Fruit fly (Drosophila melanogaster) whole organism, embryonic: ENCODE measurements around the gene CG14332.

Experiments
- Ada2b ChIP-seq: fragments of 200-800 bp; sonication (Bioruptor generic); IDR thresholded peaks from 2 replicates; pipeline ENCODE4 v1.3.6; 2022; ENCODE audit warnings: missing biosample characterization, missing genetic modification characterization
- Adf1 ChIP-seq: fragments of 200-800 bp; sonication (Bioruptor generic); IDR thresholded peaks from 2 replicates; pipeline ENCODE4 v1.3.6; 2022; ENCODE audit warnings: missing biosample characterization, missing genetic modification characterization
- CG10147 ChIP-seq: fragments of 200-800 bp; sonication (Bioruptor generic); optimal IDR thresholded peaks from 2 replicates; lab custom pipeline; 2019; ENCODE audit warnings: missing biosample characterization, mild to moderate bottlenecking, missing genetic modification characterization, moderate library complexity
- CG1024 ChIP-seq: fragments of 200-800 bp; sonication (Bioruptor generic); IDR thresholded peaks from 2 replicates; pipeline ENCODE4 v1.3.6; 2022; ENCODE audit warnings: missing biosample characterization, missing genetic modification characterization
- CG10274 ChIP-seq: fragments of 200-800 bp; sonication (Bioruptor generic); optimal IDR thresholded peaks from 3 replicates; lab custom pipeline; 2017; ENCODE audit warnings: missing biosample characterization, mild to moderate bottlenecking, missing genetic modification characterization
- CG10462 ChIP-seq: fragments of 200-800 bp; sonication (Bioruptor generic); optimal IDR thresholded peaks from 2 replicates; lab custom pipeline; 2016; ENCODE audit warnings: missing biosample characterization, missing genetic modification characterization
- CG10979 ChIP-seq: fragments of 200-800 bp; sonication (Bioruptor generic); optimal IDR thresholded peaks from 2 replicates; lab custom pipeline; 2018; ENCODE audit warnings: missing biosample characterization, mild to moderate bottlenecking, missing genetic modification characterization, moderate library complexity
- CG11398 ChIP-seq: fragments of 200-800 bp; sonication (Bioruptor generic); optimal IDR thresholded peaks from 2 replicates; lab custom pipeline; 2016; ENCODE audit warnings: missing biosample characterization, missing genetic modification characterization
- CG11560 ChIP-seq: fragments of 200-800 bp; sonication (Bioruptor generic); IDR thresholded peaks from 3 replicates; pipeline ENCODE4 v1.3.6; 2022; ENCODE audit warnings: missing biosample characterization, missing genetic modification characterization
- CG12155 ChIP-seq: fragments of 200-800 bp; sonication (Bioruptor generic); optimal IDR thresholded peaks from 3 replicates; lab custom pipeline; 2016; ENCODE audit warnings: missing biosample characterization, missing genetic modification characterization
- CG13287 ChIP-seq: fragments of 200-800 bp; sonication (Bioruptor generic); IDR thresholded peaks from 2 replicates; pipeline ENCODE4 v1.3.6; 2022; ENCODE audit warnings: missing biosample characterization, missing genetic modification characterization; ENCODE audit not compliant: partially characterized antibody
- CG15269 ChIP-seq: fragments of 200-800 bp; sonication (Bioruptor generic); optimal IDR thresholded peaks from 2 replicates; lab custom pipeline; 2018; ENCODE audit warnings: missing biosample characterization, mild to moderate bottlenecking, missing genetic modification characterization, moderate library complexity
- CG15601 ChIP-seq: fragments of 200-800 bp; sonication (Bioruptor generic); optimal IDR thresholded peaks from 3 replicates; lab custom pipeline; 2019; ENCODE audit warnings: missing biosample characterization, mild to moderate bottlenecking, missing genetic modification characterization, moderate library complexity
- CG18476 ChIP-seq: fragments of 200-800 bp; sonication (Bioruptor generic); optimal IDR thresholded peaks from 2 replicates; lab custom pipeline; 2016; ENCODE audit warnings: missing biosample characterization, mild to moderate bottlenecking, missing genetic modification characterization
- CG18619 ChIP-seq: fragments of 200-800 bp; sonication (Bioruptor generic); optimal IDR thresholded peaks from 3 replicates; lab custom pipeline; 2017; ENCODE audit warnings: missing biosample characterization, mild to moderate bottlenecking, missing genetic modification characterization
- CG2120 ChIP-seq: fragments of 200-800 bp; sonication (Bioruptor generic); optimal IDR thresholded peaks from 3 replicates; lab custom pipeline; 2016; ENCODE audit warnings: missing biosample characterization, missing genetic modification characterization
- CG2875 ChIP-seq: fragments of 200-800 bp; sonication (Bioruptor generic); optimal IDR thresholded peaks from 2 replicates; lab custom pipeline; 2017; ENCODE audit warnings: missing biosample characterization, mild to moderate bottlenecking, missing genetic modification characterization, missing genetic modification reagents
- CG31441 ChIP-seq: fragments of 200-800 bp; sonication (Bioruptor generic); IDR thresholded peaks from 2 replicates; pipeline ENCODE4 v1.3.6; 2022; ENCODE audit warnings: missing biosample characterization, missing genetic modification characterization
- CG33213 ChIP-seq: fragments of 200-800 bp; sonication (Bioruptor generic); optimal IDR thresholded peaks from 3 replicates; lab custom pipeline; 2016; ENCODE audit warnings: missing biosample characterization, missing genetic modification characterization
- CG3407 ChIP-seq: fragments of 200-800 bp; sonication (Bioruptor generic); optimal IDR thresholded peaks from 2 replicates; lab custom pipeline; 2018; ENCODE audit warnings: missing biosample characterization, mild to moderate bottlenecking, missing genetic modification characterization
- CG43689 ChIP-seq: fragments of 200-800 bp; sonication (Bioruptor generic); IDR thresholded peaks from 2 replicates; pipeline ENCODE4 v1.3.6; 2022; ENCODE audit warnings: missing biosample characterization, missing genetic modification characterization
- CG6654 ChIP-seq: fragments of 200-800 bp; sonication (Bioruptor generic); optimal IDR thresholded peaks from 2 replicates; lab custom pipeline; 2017; ENCODE audit warnings: missing biosample characterization, mild to moderate bottlenecking, missing genetic modification characterization
- CG6813 ChIP-seq: fragments of 200-800 bp; sonication (Bioruptor generic); optimal IDR thresholded peaks from 2 replicates; lab custom pipeline; 2017; ENCODE audit warnings: missing biosample characterization, missing genetic modification characterization, mild to moderate bottlenecking, moderate library complexity, missing genetic modification reagents
- CG7556 ChIP-seq: fragments of 200-800 bp; sonication (Bioruptor generic); optimal IDR thresholded peaks from 2 replicates; lab custom pipeline; 2017; ENCODE audit warnings: missing biosample characterization, mild to moderate bottlenecking, missing genetic modification characterization
- CG8359 ChIP-seq: fragments of 200-800 bp; sonication (Bioruptor generic); optimal IDR thresholded peaks from 2 replicates; lab custom pipeline; 2017; ENCODE audit warnings: missing biosample characterization, mild to moderate bottlenecking, missing genetic modification characterization, borderline replicate concordance
- CHES-1-like ChIP-seq: fragments of 200-800 bp; sonication (Bioruptor generic); optimal IDR thresholded peaks from 2 replicates; lab custom pipeline; 2016; ENCODE audit warnings: missing biosample characterization, missing genetic modification characterization
- D ChIP-seq, 2 experiments: fragments of 200-800 bp in 1 of 2; fragments of >200 bp in 1 of 2; sonication (Bioruptor generic) in 1 of 2; optimal IDR thresholded peaks; 2 replicates in 1 of 2; 3 replicates in 1 of 2; lab custom pipeline; 2017; ENCODE audit warnings: mild to moderate bottlenecking in 1 of 2, missing biosample characterization in 1 of 2, missing genetic modification characterization in 1 of 2, missing genetic modification reagents in 1 of 2
- Doc2 ChIP-seq: fragments of 200-800 bp; sonication (Bioruptor generic); IDR thresholded peaks from 2 replicates; pipeline ENCODE4 v1.3.6; 2022; ENCODE audit warnings: missing biosample characterization, missing genetic modification characterization
- Dref ChIP-seq: fragments of 200-800 bp; sonication (Bioruptor generic); IDR thresholded peaks from 2 replicates; pipeline ENCODE4 v1.3.6; 2022; ENCODE audit warnings: missing biosample characterization, missing genetic modification characterization
- Hand ChIP-seq: fragments of 200-800 bp; sonication (Bioruptor generic); optimal IDR thresholded peaks from 2 replicates; lab custom pipeline; 2017; ENCODE audit warnings: mild to moderate bottlenecking, missing biosample characterization, missing genetic modification reagents, missing genetic modification characterization
- Hr78 ChIP-seq, 2 experiments: fragments of 200-800 bp in 1 of 2; fragments of >200 bp in 1 of 2; sonication (Bioruptor generic) in 1 of 2; optimal IDR thresholded peaks; 2 replicates each; lab custom pipeline; 2017 to 2019; ENCODE audit warnings: missing biosample characterization in 2 of 2, missing genetic modification characterization in 2 of 2, mild to moderate bottlenecking in 1 of 2, moderate library complexity in 1 of 2
- Lim3 ChIP-seq: fragments of 200-800 bp; sonication (Bioruptor generic); IDR thresholded peaks from 2 replicates; pipeline ENCODE4 v1.3.6; 2022; ENCODE audit warnings: missing biosample characterization, missing genetic modification characterization
- Oli ChIP-seq: fragments of 200-800 bp; sonication (Bioruptor generic); optimal IDR thresholded peaks from 2 replicates; lab custom pipeline; 2018; ENCODE audit warnings: missing biosample characterization, mild to moderate bottlenecking, missing genetic modification characterization, moderate library complexity
- Pdp1 ChIP-seq, 2 experiments: fragments of 200-800 bp; sonication (Bioruptor generic); optimal IDR thresholded peaks; 3 replicates each; lab custom pipeline; 2016; ENCODE audit warnings: missing biosample characterization in 2 of 2, missing genetic modification characterization in 2 of 2, mild to moderate bottlenecking in 1 of 2, moderate library complexity in 1 of 2
- TFAM ChIP-seq: fragments of 200-800 bp; sonication (Bioruptor generic); optimal IDR thresholded peaks from 2 replicates; lab custom pipeline; 2017; ENCODE audit warnings: missing biosample characterization, missing genetic modification characterization, inconsistent platforms
- Tbp ChIP-seq: fragments of >200 bp; optimal IDR thresholded peaks from 2 replicates; lab custom pipeline; 2018; ENCODE audit warnings: missing biosample characterization, missing genetic modification characterization
- da ChIP-seq: fragments of 200-800 bp; sonication (Bioruptor generic); optimal IDR thresholded peaks from 2 replicates; lab custom pipeline; 2016; ENCODE audit warnings: missing biosample characterization, missing genetic modification characterization
- dysf ChIP-seq: fragments of 200-800 bp; sonication (Bioruptor generic); IDR thresholded peaks from 3 replicates; pipeline ENCODE4 v1.3.6; 2022; ENCODE audit warnings: missing biosample characterization, missing genetic modification characterization
- esg ChIP-seq: fragments of 200-800 bp; sonication (Bioruptor generic); conservative IDR thresholded peaks from 2 replicates; pipeline ENCODE4 v1.3.6; 2022; ENCODE audit warnings: missing biosample characterization, missing genetic modification characterization
- fd96Cb ChIP-seq: fragments of 200-800 bp; sonication (Bioruptor generic); optimal IDR thresholded peaks from 2 replicates; lab custom pipeline; 2018; ENCODE audit warnings: missing biosample characterization, mild to moderate bottlenecking, missing genetic modification characterization, moderate library complexity
- gem ChIP-seq: fragments of 200-800 bp; sonication (Bioruptor generic); optimal IDR thresholded peaks from 2 replicates; lab custom pipeline; 2019; ENCODE audit warnings: missing biosample characterization, mild to moderate bottlenecking, missing genetic modification characterization, moderate library complexity
- gro ChIP-seq: fragments of 200-800 bp; sonication (Bioruptor generic); optimal IDR thresholded peaks from 2 replicates; lab custom pipeline; 2016; ENCODE audit warnings: missing biosample characterization, missing genetic modification characterization
- hkb ChIP-seq, 2 experiments: fragments of 200-800 bp in 1 of 2; fragments of >200 bp in 1 of 2; sonication (Bioruptor generic) in 1 of 2; IDR thresholded peaks in 1 of 2; optimal IDR thresholded peaks in 1 of 2; 2 replicates each; pipeline versions ENCODE4 v1.3.6 to Lab custom; 2017 to 2022; ENCODE audit warnings: missing biosample characterization in 1 of 2, missing genetic modification characterization in 1 of 2
- nmo ChIP-seq: fragments of 200-800 bp; sonication (Bioruptor generic); optimal IDR thresholded peaks from 2 replicates; lab custom pipeline; 2018; ENCODE audit warnings: missing biosample characterization, mild to moderate bottlenecking, missing genetic modification characterization, moderate library complexity
- prd ChIP-seq, 3 experiments: fragments of >200 bp in 2 of 3; fragments of 200-800 bp in 1 of 3; sonication (Bioruptor generic) in 1 of 3; optimal IDR thresholded peaks in 2 of 3; IDR thresholded peaks in 1 of 3; 2 replicates in 2 of 3; 3 replicates in 1 of 3; pipeline versions ENCODE4 v1.3.6 to Lab custom; 2017 to 2022; ENCODE audit warnings: missing biosample characterization in 1 of 3, missing genetic modification characterization in 1 of 3
- slbo ChIP-seq: fragments of 200-800 bp; sonication (Bioruptor generic); IDR thresholded peaks from 2 replicates; pipeline ENCODE4 v1.3.6; 2022; ENCODE audit warnings: missing biosample characterization, missing genetic modification characterization
- sug ChIP-seq: fragments of 200-800 bp; optimal IDR thresholded peaks from 2 replicates; lab custom pipeline; 2019; ENCODE audit warnings: missing biosample characterization, mild to moderate bottlenecking, missing genetic modification characterization, moderate library complexity
- unpg ChIP-seq: fragments of 200-800 bp; sonication (Bioruptor generic); optimal IDR thresholded peaks from 3 replicates; lab custom pipeline; 2018; ENCODE audit warnings: missing biosample characterization, mild to moderate bottlenecking, missing genetic modification characterization, moderate library complexity
- vfl ChIP-seq: fragments of 200-800 bp; sonication (Bioruptor generic); optimal IDR thresholded peaks from 2 replicates; lab custom pipeline; 2016; ENCODE audit warnings: missing biosample characterization, missing genetic modification characterization

Gene CG14332

dm6 chr3R:17379051-17379450 is 43.0 kb downstream of the CG14332 start (continued):
- TF ChIP-seq Ada2b = peak; percentile 17; the same call in 1 of the 2 replicates
- no peak for TF ChIP-seq Dref (GFP tag; lab: Robert Waterston, UW)
- no peak for TF ChIP-seq CG8359 (GFP tag; lab: Kevin White, UChicago)
- TF ChIP-seq Hand = no peak
- TF ChIP-seq CG10274 (GFP tag; lab: Kevin White, UChicago) = no peak
- TF ChIP-seq nmo (GFP tag; lab: Kevin White, UChicago) = peak; percentile 23
- TF ChIP-seq Oli (tag; lab: Kevin White, UChicago) = peak; percentile 22
- no peak for TF ChIP-seq CG6654 (GFP tag; lab: Kevin White, UChicago)
- no peak for TF ChIP-seq CG12155
- TF ChIP-seq esg (GFP tag; lab: Robert Waterston, UW) = peak; percentile 51
- peak; percentile 37; the same call in 1 of the 2 replicates for TF ChIP-seq slbo (GFP tag; lab: Robert Waterston, UW)
- peak; percentile 46; the same call in 2 of the 3 replicates for TF ChIP-seq dysf (GFP tag; lab: Robert Waterston, UW)
- TF ChIP-seq D (optimal IDR thresholded peaks at IDR 0.05; lab: Kevin White, UChicago) = no peak
- no peak for TF ChIP-seq D (GFP tag; optimal IDR thresholded peaks at IDR 0.05; lab: Kevin White, UChicago)
- TF ChIP-seq CG2120 = no peak
- TF ChIP-seq CG1024 (GFP tag; lab: Robert Waterston, UW) = peak; percentile 19; the same call in 1 of the 2 replicates
- TF ChIP-seq Tbp (GFP tag; lab: Kevin White, UChicago) = no peak
- no peak for TF ChIP-seq TFAM (GFP tag; lab: Kevin White, UChicago)
- no peak for TF ChIP-seq CG11398 (GFP tag; lab: Kevin White, UChicago)
- TF ChIP-seq CG31441 = peak; percentile 34; the same call in 1 of the 2 replicates
- TF ChIP-seq gem (tag; lab: Kevin White, UChicago) = peak; percentile 45
- peak; percentile 12 for TF ChIP-seq unpg (GFP tag; lab: Kevin White, UChicago)
- peak; percentile 10 for TF ChIP-seq fd96Cb (tag; lab: Kevin White, UChicago)
- no peak for TF ChIP-seq CG10147 (GFP tag; lab: Kevin White, UChicago)
- 0 out of 3 replicates have a peak, but pooled peaks have one; percentile 5 for TF ChIP-seq CG11560 (tag; lab: Robert Waterston, UW)
- no peak for TF ChIP-seq Doc2
- TF ChIP-seq Adf1 (GFP tag; lab: Robert Waterston, UW) = no peak
- no peak for TF ChIP-seq Lim3
- TF ChIP-seq CG18619 (GFP tag; lab: Kevin White, UChicago) = no peak

- TF ChIP-seq da (GFP tag; lab: Kevin White, UChicago) (no peak), vfl (no peak), Pdp1 (GFP tag; optimal IDR thresholded peaks at IDR 0.05; lab: Kevin White, UChicago) (peak in 1 of 2 experiments; percentile 43), CG15601 (tag; lab: Kevin White, UChicago) (no peak), CG43689 (GFP tag; lab: Robert Waterston, UW) (no peak), CG6813 (GFP tag; lab: Kevin White, UChicago) (no peak), CG18476 (GFP tag; lab: Kevin White, UChicago) (no peak), sug (tag; lab: Kevin White, UChicago) (no peak), prd (optimal IDR thresholded peaks at IDR 0.05; lab: Kevin White, UChicago) (no peak), prd (GFP tag; IDR thresholded peaks at IDR 0.05; lab: Robert Waterston, UW) (no peak), CG10462 (GFP tag; lab: Kevin White, UChicago) (no peak), CG15269 (tag; lab: Kevin White, UChicago) (no peak), CG7556 (no peak), CG33213 (GFP tag; lab: Kevin White, UChicago) (no peak), Hr78 (GFP tag; optimal IDR thresholded peaks at IDR 0.05; lab: Kevin White, UChicago) (peak in 1 of 2 experiments; percentile 37), hkb (optimal IDR thresholded peaks at IDR 0.05; lab: Kevin White, UChicago) (no peak), hkb (GFP tag; IDR thresholded peaks at IDR 0.05; lab: Robert Waterston, UW) (no peak), CHES-1-like (GFP tag; lab: Kevin White, UChicago) (no peak), CG10979 (no peak), CG2875 (GFP tag; lab: Kevin White, UChicago) (no peak), CG3407 (GFP tag; lab: Kevin White, UChicago) (no peak), gro (GFP tag; lab: Kevin White, UChicago) (no peak), CG13287 (GFP tag; lab: Robert Waterston, UW) (peak; percentile 16; the same call in 1 of the 2 replicates)
Observed at dm6 chr3R:17377503-17377902, 44.5 kb downstream of the CG14332 start.
